Worm (Caenorhabditis elegans) whole organism, L4 larva: ENCODE data around the gene Y45F10A.7.

Experiments used
- D1046.2 ChIP-seq: fragments of 200-800 bp; sonication (Bioruptor generic); IDR thresholded peaks from 2 replicates; pipeline ENCODE4 v1.3.6; 2022; ENCODE audit warnings: missing genetic modification characterization, missing compliant biosample characterization
- F26F4.8 ChIP-seq: fragments of 200-800 bp; sonication (Bioruptor generic); conservative IDR thresholded peaks from 2 replicates; pipeline ENCODE4 v1.3.6; 2022; ENCODE audit warnings: missing genetic modification characterization, missing compliant biosample characterization
- T20F7.1 ChIP-seq: fragments of 200-800 bp; sonication (Bioruptor generic); optimal IDR thresholded peaks from 2 replicates; lab custom pipeline; 2018; ENCODE audit warnings: mild to moderate bottlenecking, missing genetic modification characterization, missing compliant biosample characterization
- aly-2 ChIP-seq: sonication (generic microtip); optimal IDR thresholded peaks from 2 replicates; lab custom pipeline; 2018; ENCODE audit warnings: missing biosample characterization, missing genetic modification characterization
- daf-19 ChIP-seq: fragments of 200-800 bp; sonication (Bioruptor generic); conservative IDR thresholded peaks from 2 replicates; pipeline ENCODE4 v1.3.6; 2022; ENCODE audit warnings: missing genetic modification characterization, missing compliant biosample characterization
- fos-1 ChIP-seq: fragments of 150-350 bp; optimal IDR thresholded peaks from 2 replicates; lab custom pipeline; 2014; ENCODE audit warnings: missing biosample characterization, missing genetic modification characterization
- jun-1 ChIP-seq: fragments of 150-350 bp; optimal IDR thresholded peaks from 2 replicates; lab custom pipeline; 2014; ENCODE audit warnings: missing biosample characterization, missing genetic modification reagents, missing genetic modification characterization
- madf-5 ChIP-seq, 2 experiments: fragments of 200-800 bp; sonication (Bioruptor generic); IDR thresholded peaks; 2 replicates each; pipeline ENCODE4 v1.3.6; 2022; ENCODE audit warnings: missing compliant biosample characterization in 2 of 2, missing genetic modification characterization in 2 of 2
- nhr-25 ChIP-seq: sonication (generic microtip); optimal IDR thresholded peaks from 2 replicates; lab custom pipeline; 2017; ENCODE audit warnings: missing genetic modification characterization, mild to moderate bottlenecking, missing compliant biosample characterization, antibody characterized with exemption, moderate library complexity, borderline replicate concordance; ENCODE audit not compliant: insufficient read depth
- php-3 ChIP-seq: fragments of 200-800 bp; sonication (Bioruptor generic); IDR thresholded peaks from 2 replicates; pipeline ENCODE4 v1.3.6; 2022; ENCODE audit warnings: missing genetic modification reagents, missing genetic modification characterization, missing compliant biosample characterization
- unc-62 ChIP-seq, 3 experiments: fragments of 150-350 bp in 1 of 3; sonication (generic microtip); optimal IDR thresholded peaks in 2 of 3; peaks in 1 of 3; 1 replicate in 1 of 3; 2 replicates in 2 of 3; lab custom pipeline; 2014 to 2017; ENCODE audit warnings: missing biosample characterization in 3 of 3, missing genetic modification characterization in 3 of 3, missing genetic modification reagents in 3 of 3, missing genotype in 1 of 3
- ztf-11 ChIP-seq: fragments of 150-350 bp; optimal IDR thresholded peaks from 2 replicates; lab custom pipeline; 2014; ENCODE audit warnings: missing biosample characterization, missing genetic modification characterization

DNA sequence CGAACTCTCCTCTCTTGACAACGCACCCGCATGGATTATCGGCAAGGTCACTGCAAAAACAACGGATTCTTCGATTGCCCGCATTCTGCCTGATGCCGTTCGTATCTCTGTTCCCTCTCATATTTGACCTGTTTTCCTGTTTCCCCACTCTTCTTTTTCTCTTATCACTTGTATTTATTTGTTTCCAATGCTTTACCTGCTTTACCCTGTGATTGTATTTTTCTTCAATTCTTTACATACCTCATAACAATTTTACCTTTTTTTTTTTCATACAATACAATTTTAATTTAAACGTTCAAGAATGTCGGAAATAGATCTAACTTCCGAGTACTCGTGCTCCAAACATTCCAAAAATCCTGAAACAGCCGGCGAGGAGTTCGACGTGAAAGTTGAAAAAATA, 16.6 kb downstream of the Y45F10A.7 start, which contains the start of gene afmd-2:
- TF ChIP-seq aly-2 (tag; lab: Kevin White, UChicago) (no peak), F26F4.8 (GFP tag; lab: Robert Waterston, UW) (no peak), ztf-11 (tag; lab: Kevin White, UChicago) (no peak), D1046.2 (no peak), unc-62 (GFP tag; optimal IDR thresholded peaks at IDR 0.05 in 1 of 2; lab: Kevin White, UChicago) (no peak), unc-62 (tag; optimal IDR thresholded peaks at IDR 0.05; lab: Kevin White, UChicago) (no peak), daf-19 (GFP tag; lab: Robert Waterston, UW) (no peak), php-3 (no peak), madf-5 (GFP tag; IDR thresholded peaks at IDR 0.05; lab: Robert Waterston, UW) (no peak), fos-1 (tag; lab: Kevin White, UChicago) (no peak), jun-1 (tag; lab: Kevin White, UChicago) (no peak), nhr-25 (tag; lab: Kevin White, UChicago) (no peak), T20F7.1 (GFP tag; lab: Kevin White, UChicago) (no peak)
